Fruit fly (Drosophila melanogaster) whole organism, adult: ENCODE measurements around the gene sad.

Source experiments
- CG11617 ChIP-seq: fragments of 200-800 bp; sonication (Bioruptor generic); optimal IDR thresholded peaks from 2 replicates; lab custom pipeline; 2017; ENCODE audit warnings: mild to moderate bottlenecking, missing biosample characterization, missing genetic modification reagents, missing genetic modification characterization
- CG5204 ChIP-seq: fragments of 200-800 bp; sonication (Bioruptor generic); optimal IDR thresholded peaks from 2 replicates; lab custom pipeline; 2016; ENCODE audit warnings: missing biosample characterization, missing genetic modification characterization
- Clk ChIP-seq: fragments of 200-800 bp; sonication (Bioruptor generic); optimal IDR thresholded peaks from 2 replicates; lab custom pipeline; 2017; ENCODE audit warnings: missing biosample characterization, missing genetic modification characterization
- kay ChIP-seq: fragments of 200-800 bp; sonication (Bioruptor generic); peaks from one replicate; lab custom pipeline; 2016; ENCODE audit warnings: missing biosample characterization, missing genetic modification characterization, borderline replicate concordance

dm6 chr3R:11869675-11870074 lies 7.4 kb upstream of the sad start:
- no peak for TF ChIP-seq CG11617
- TF ChIP-seq CG5204 (GFP tag; lab: Kevin White, UChicago): no peak
- TF ChIP-seq kay (GFP tag; lab: Kevin White, UChicago): no peak
- TF ChIP-seq Clk (GFP tag; lab: Kevin White, UChicago): no peak
